Fruit fly (Drosophila melanogaster): Measurements from ENCODE around the gene CG34177.

Gene CG34177

dm6 chr2L:4386926-4387550, 46.7 kb upstream of the CG34177 start, which contains the start of gene Psf2 (continued):
- TF ChIP-seq lbe (GFP tag; optimal IDR thresholded peaks at IDR 0.05) (no peak), CG42726 (GFP tag; IDR thresholded peaks at IDR 0.05; ENCODE audit: partially characterized antibody) (peak; percentile 49; the same call in 1 of the 2 replicates), MBD-R2 (GFP tag; IDR thresholded peaks at IDR 0.05) (peak; percentile 72)

dm6 chr2L:4388027-4388426, 45.7 kb upstream of the CG34177 start, which contains the start of gene Tps1:
Gene Tps1 (plus strand): TSS chr2L:4388327.
- TF ChIP-seq sug (tag; optimal IDR thresholded peaks at IDR 0.05) (peak; percentile 6), nom (GFP tag; optimal IDR thresholded peaks at IDR 0.05) (peak; percentile 42), ham (GFP tag; IDR thresholded peaks at IDR 0.05) (0 out of 2 replicates have a peak, but pooled peaks have one; percentile 12), CG34376 (GFP tag; optimal IDR thresholded peaks at IDR 0.05) (peak; percentile 64), Poxn (GFP tag; IDR thresholded peaks at IDR 0.05) (no peak), CG5245 (GFP tag; optimal IDR thresholded peaks at IDR 0.05) (no peak), CG4617 (GFP tag; optimal IDR thresholded peaks at IDR 0.05; ENCODE audit: borderline replicate concordance) (no peak)

dm6 chr2L:4389405-4390115, 44.1 kb upstream of the CG34177 start:
- TF ChIP-seq gfzf (GFP tag; optimal IDR thresholded peaks at IDR 0.05) (no peak), sug (tag; optimal IDR thresholded peaks at IDR 0.05) (peak; percentile 79), Nf-YA (GFP tag; IDR thresholded peaks at IDR 0.05) (no peak), tio (GFP tag; optimal IDR thresholded peaks at IDR 0.05) (no peak), CG34376 (GFP tag; optimal IDR thresholded peaks at IDR 0.05) (peak; percentile 91), Med (GFP tag) (peak; percentile 28), Hr78 (GFP tag; optimal IDR thresholded peaks at IDR 0.05) (peak in 1 of 2 experiments; percentile 68), Mrtf (GFP tag; IDR thresholded peaks at IDR 0.05) (no peak), Pdp1 (GFP tag; optimal IDR thresholded peaks at IDR 0.05) (peak in 1 of 2 experiments; percentile 76), CG10543 (GFP tag; optimal IDR thresholded peaks at IDR 0.05) (peak; percentile 50), cwo (GFP tag; optimal IDR thresholded peaks at IDR 0.05) (peak; percentile 94)

dm6 chr2L:4393842-4394421, 39.8 kb upstream of the CG34177 start, which contains the start of gene CG3652:
Gene CG3652 (minus strand): TSS chr2L:4393876.
- no peak for TF ChIP-seq dimm (GFP tag; IDR thresholded peaks at IDR 0.05)
- peak; percentile 33 for TF ChIP-seq tin (GFP tag; optimal IDR thresholded peaks at IDR 0.05)
- peak; percentile 27 for TF ChIP-seq slou (GFP tag; optimal IDR thresholded peaks at IDR 0.05)
- no peak for TF ChIP-seq tio (GFP tag; optimal IDR thresholded peaks at IDR 0.05)
- TF ChIP-seq CG32767 (GFP tag; IDR thresholded peaks at IDR 0.05): no peak
- TF ChIP-seq CG4820 (GFP tag; optimal IDR thresholded peaks at IDR 0.05): no peak
- TF ChIP-seq hth (optimal IDR thresholded peaks at IDR 0.05): no peak
- peak; percentile 20 for TF ChIP-seq maf-S (GFP tag; optimal IDR thresholded peaks at IDR 0.05)
- TF ChIP-seq Med (GFP tag): peak; percentile 33
- no peak for TF ChIP-seq tgo (GFP tag; IDR thresholded peaks at IDR 0.05)
- 0 out of 2 replicates have a peak, but pooled peaks have one; percentile 20 for TF ChIP-seq lmd (GFP tag; IDR thresholded peaks at IDR 0.05)
- TF ChIP-seq fd64A (GFP tag; optimal IDR thresholded peaks at IDR 0.05): no peak
- no peak for TF ChIP-seq CG30431 (GFP tag; optimal IDR thresholded peaks at IDR 0.05)
- peak; percentile 3 for TF ChIP-seq ERR (GFP tag; optimal IDR thresholded peaks at IDR 0.05)
- no peak for TF ChIP-seq CG8281 (tag; optimal IDR thresholded peaks at IDR 0.05)
- no peak for TF ChIP-seq kni (GFP tag; optimal IDR thresholded peaks at IDR 0.05)
- no peak for TF ChIP-seq Adf1 (GFP tag; IDR thresholded peaks at IDR 0.05)
- TF ChIP-seq trem (tag; optimal IDR thresholded peaks at IDR 0.05): peak; percentile 61
- TF ChIP-seq CG15601 (tag; optimal IDR thresholded peaks at IDR 0.05): no peak
- no peak for TF ChIP-seq CG1024 (GFP tag; IDR thresholded peaks at IDR 0.05)
- TF ChIP-seq sr (GFP tag; IDR thresholded peaks at IDR 0.05): no peak
- no peak for TF ChIP-seq CG13296 (GFP tag; optimal IDR thresholded peaks at IDR 0.05)
- TF ChIP-seq al (GFP tag; IDR thresholded peaks at IDR 0.05): peak; percentile 20; the same call in 1 of the 2 replicates
- no peak for TF ChIP-seq CG6175 (GFP tag; IDR thresholded peaks at IDR 0.05)
- no peak for TF ChIP-seq CG14667 (GFP tag; IDR thresholded peaks at IDR 0.05)
- TF ChIP-seq Chrac-16 (GFP tag; optimal IDR thresholded peaks at IDR 0.05): peak; percentile 43

All from whole organism, embryonic.